Fruit fly (Drosophila melanogaster) whole organism, prepupa: ENCODE data around the gene Ugt37D1.

Source experiments
- Blimp-1 ChIP-seq: fragments of 200-800 bp; sonication (Bioruptor generic); optimal IDR thresholded peaks from 3 replicates; lab custom pipeline; 2017; ENCODE audit warnings: missing biosample characterization, missing genetic modification characterization, mild to moderate bottlenecking, moderate library complexity, missing genetic modification reagents
- CG11762 ChIP-seq: fragments of 200-800 bp; sonication (Bioruptor generic); optimal IDR thresholded peaks from 3 replicates; lab custom pipeline; 2016; ENCODE audit warnings: missing biosample characterization, missing genetic modification characterization; ENCODE audit not compliant: insufficient read depth
- CG32006 ChIP-seq: fragments of 200-800 bp; sonication (Bioruptor generic); optimal IDR thresholded peaks from 3 replicates; lab custom pipeline; 2017; ENCODE audit warnings: missing biosample characterization, mild to moderate bottlenecking, missing genetic modification characterization
- Eip78C ChIP-seq: fragments of 200-800 bp; sonication (Bioruptor generic); peaks from one replicate; lab custom pipeline; 2016; ENCODE audit warnings: missing biosample characterization, missing genetic modification characterization
- Ets21C ChIP-seq: fragments of 200-800 bp; sonication (Bioruptor generic); optimal IDR thresholded peaks from 3 replicates; lab custom pipeline; 2016; ENCODE audit warnings: missing biosample characterization, missing genetic modification characterization
- Ets96B ChIP-seq: fragments of 200-800 bp; optimal IDR thresholded peaks from 2 replicates; lab custom pipeline; 2019; ENCODE audit warnings: missing biosample characterization, mild to moderate bottlenecking, missing genetic modification characterization, moderate library complexity
- Hr4 ChIP-seq: fragments of 200-800 bp; sonication (Bioruptor generic); optimal IDR thresholded peaks from 3 replicates; lab custom pipeline; 2016; ENCODE audit warnings: missing biosample characterization, missing genetic modification characterization
- Lpt ChIP-seq: fragments of 200-800 bp; sonication (Bioruptor generic); optimal IDR thresholded peaks from 3 replicates; lab custom pipeline; 2016; ENCODE audit warnings: missing biosample characterization, missing genetic modification characterization
- esn ChIP-seq: fragments of 200-800 bp; sonication (Bioruptor generic); optimal IDR thresholded peaks from 2 replicates; lab custom pipeline; 2016; ENCODE audit warnings: missing biosample characterization, mild to moderate bottlenecking, missing genetic modification characterization, moderate library complexity
- lz ChIP-seq: fragments of 200-800 bp; sonication (Bioruptor generic); optimal IDR thresholded peaks from 3 replicates; lab custom pipeline; 2016; ENCODE audit warnings: missing biosample characterization, missing genetic modification characterization
- salr ChIP-seq, 2 experiments: fragments of 200-800 bp; sonication (Bioruptor generic); optimal IDR thresholded peaks; 3 replicates each; lab custom pipeline; 2016 to 2018; ENCODE audit warnings: missing biosample characterization in 2 of 2, missing genetic modification characterization in 2 of 2, mild to moderate bottlenecking in 1 of 2
- spab ChIP-seq: fragments of 200-800 bp; sonication (Bioruptor generic); optimal IDR thresholded peaks from 2 replicates; lab custom pipeline; 2017; ENCODE audit warnings: missing biosample characterization, mild to moderate bottlenecking, missing genetic modification characterization, missing genetic modification reagents

dm6 chr2L:16761891-16762290, 36.9 kb upstream of the Ugt37D1 start:
- TF ChIP-seq Ets21C (GFP tag; lab: Kevin White, UChicago): no peak
- TF ChIP-seq lz: no peak
- no peak for TF ChIP-seq Lpt (GFP tag; lab: Kevin White, UChicago)
- no peak for TF ChIP-seq Hr4 (GFP tag; lab: Kevin White, UChicago)
- no peak for TF ChIP-seq CG11762 (GFP tag; lab: Kevin White, UChicago)
- TF ChIP-seq esn (GFP tag; lab: Kevin White, UChicago): no peak
- TF ChIP-seq Ets96B (tag; lab: Kevin White, UChicago): no peak
- TF ChIP-seq CG32006 (GFP tag; lab: Kevin White, UChicago): no peak
- TF ChIP-seq Eip78C (GFP tag; lab: Kevin White, UChicago): no peak
- TF ChIP-seq Blimp-1: no peak
- no peak for TF ChIP-seq spab (GFP tag; lab: Kevin White, UChicago)
- no peak for TF ChIP-seq salr (GFP tag; optimal IDR thresholded peaks at IDR 0.05; lab: Kevin White, UChicago)
